Worm (Caenorhabditis elegans) whole organism, midembryonic: ENCODE measurements around the gene T01B4.3.

Source experiments
- T22C8.4 ChIP-seq: fragments of 200-800 bp; sonication (Bioruptor generic); IDR thresholded peaks from 2 replicates; pipeline ENCODE4 v1.3.6; 2022; ENCODE audit warnings: missing genetic modification characterization, missing compliant biosample characterization
- ztf-29 ChIP-seq: fragments of 200-800 bp; sonication (Bioruptor generic); IDR thresholded peaks from 2 replicates; pipeline ENCODE4 v1.3.6; 2022; ENCODE audit warnings: missing genetic modification reagents, missing genetic modification characterization, missing compliant biosample characterization

DNA sequence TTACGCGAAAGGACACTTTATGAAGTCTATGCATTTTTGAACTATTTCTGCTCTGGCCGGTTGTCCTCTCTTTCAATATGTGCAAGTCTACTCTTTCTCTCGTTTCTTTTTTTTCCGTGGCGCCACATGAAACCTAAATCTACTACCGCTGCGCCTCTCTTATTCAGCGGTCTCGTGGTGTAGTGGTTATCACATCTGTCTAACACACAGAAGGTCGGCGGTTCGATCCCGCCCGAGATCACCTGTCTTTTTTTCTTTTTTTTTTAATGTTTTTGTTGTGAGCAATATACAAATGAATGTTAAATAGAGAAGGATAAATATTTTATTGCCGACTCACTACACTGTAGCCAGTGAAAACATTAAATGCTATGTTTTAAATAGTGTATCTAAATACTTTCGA lies 19.4 kb downstream of the T01B4.3 start:
- TF ChIP-seq ztf-29 (no peak), T22C8.4 (GFP tag; lab: Robert Waterston, UW) (peak; percentile 57)
